Worm (Caenorhabditis elegans) whole organism, young adult: ENCODE measurements around the gene chch-3.

ENCODE experiments used
- B0019.2 ChIP-seq: fragments of 200-800 bp; sonication (Bioruptor generic); conservative IDR thresholded peaks from 2 replicates; pipeline ENCODE4 v1.3.6; 2022; ENCODE audit warnings: missing genetic modification reagents, missing genetic modification characterization, missing compliant biosample characterization
- B0261.1 ChIP-seq: sonication (generic microtip); optimal IDR thresholded peaks from 2 replicates; lab custom pipeline; 2016; ENCODE audit warnings: mild to moderate bottlenecking, missing genetic modification characterization, moderate library complexity, missing compliant biosample characterization
- C06A6.2 ChIP-seq: fragments of 200-800 bp; sonication (Bioruptor generic); conservative IDR thresholded peaks from 2 replicates; pipeline ENCODE4 v1.3.6; 2022; ENCODE audit warnings: missing genetic modification characterization, missing compliant biosample characterization
- F39B2.1 ChIP-seq: fragments of 200-800 bp; sonication (Bioruptor generic); IDR thresholded peaks from 2 replicates; pipeline ENCODE4 v1.3.6; 2022; ENCODE audit warnings: missing genetic modification reagents, missing genetic modification characterization, missing compliant biosample characterization
- F52B5.7 ChIP-seq: sonication (generic microtip); optimal IDR thresholded peaks from 2 replicates; lab custom pipeline; 2016; ENCODE audit warnings: mild to moderate bottlenecking, missing genetic modification characterization, missing compliant biosample characterization
- F57A8.1 ChIP-seq: fragments of 200-800 bp; sonication (Bioruptor generic); optimal IDR thresholded peaks from 2 replicates; lab custom pipeline; 2018; ENCODE audit warnings: mild to moderate bottlenecking, missing genetic modification characterization, moderate library complexity, missing compliant biosample characterization
- T07F8.4 ChIP-seq: sonication (generic microtip); optimal IDR thresholded peaks from 2 replicates; lab custom pipeline; 2016; ENCODE audit warnings: mild to moderate bottlenecking, missing genetic modification characterization, moderate library complexity, missing compliant biosample characterization
- T26A5.8 ChIP-seq: sonication (generic microtip); optimal IDR thresholded peaks from 2 replicates; lab custom pipeline; 2016; ENCODE audit warnings: missing genetic modification characterization, missing compliant biosample characterization
- Y53F4B.3 ChIP-seq: fragments of 200-800 bp; sonication (Bioruptor generic); IDR thresholded peaks from 2 replicates; pipeline ENCODE4 v1.3.6; 2022; ENCODE audit warnings: missing genetic modification reagents, missing genetic modification characterization, missing compliant biosample characterization
- Y53G8AR.9 ChIP-seq: fragments of 200-800 bp; sonication (Bioruptor generic); conservative IDR thresholded peaks from 2 replicates; pipeline ENCODE4 v1.3.6; 2022; ENCODE audit warnings: missing genetic modification reagents, missing genetic modification characterization, missing compliant biosample characterization
- Y56A3A.18 ChIP-seq: fragments of 200-800 bp; sonication (Bioruptor generic); IDR thresholded peaks from 2 replicates; pipeline ENCODE4 v1.3.6; 2022; ENCODE audit warnings: missing genetic modification reagents, missing genetic modification characterization, missing compliant biosample characterization
- Y67H2A.10 ChIP-seq: fragments of 200-800 bp; sonication (Bioruptor generic); conservative IDR thresholded peaks from 2 replicates; pipeline ENCODE4 v1.3.6; 2022; ENCODE audit warnings: missing genetic modification reagents, missing genetic modification characterization, missing compliant biosample characterization
- akir-1 ChIP-seq: fragments of 200-800 bp; sonication (Bioruptor generic); optimal IDR thresholded peaks from 2 replicates; lab custom pipeline; 2018; ENCODE audit warnings: mild to moderate bottlenecking, missing genetic modification characterization, moderate library complexity, missing compliant biosample characterization
- atf-7 ChIP-seq: sonication (generic microtip); optimal IDR thresholded peaks from 2 replicates; lab custom pipeline; 2017; ENCODE audit warnings: mild to moderate bottlenecking, missing genetic modification characterization, missing compliant biosample characterization
- ceh-27 ChIP-seq: fragments of 200-800 bp; sonication (Bioruptor generic); optimal IDR thresholded peaks from 2 replicates; lab custom pipeline; 2018; ENCODE audit warnings: mild to moderate bottlenecking, missing genetic modification characterization, moderate library complexity, missing compliant biosample characterization
- chd-7 ChIP-seq: sonication (generic microtip); optimal IDR thresholded peaks from 2 replicates; lab custom pipeline; 2016; ENCODE audit warnings: mild to moderate bottlenecking, missing genetic modification characterization, moderate library complexity, missing compliant biosample characterization
- dpl-1 ChIP-seq: fragments of 150-350 bp; optimal IDR thresholded peaks from 2 replicates; lab custom pipeline; 2014; ENCODE audit warnings: missing biosample characterization, missing genetic modification reagents, missing genetic modification characterization
- efl-1 ChIP-seq: fragments of 150-350 bp; optimal IDR thresholded peaks from 2 replicates; lab custom pipeline; 2014; ENCODE audit warnings: missing biosample characterization, missing genetic modification reagents, missing genetic modification characterization
- fkh-3 ChIP-seq: sonication (generic microtip); optimal IDR thresholded peaks from 2 replicates; lab custom pipeline; 2016; ENCODE audit warnings: mild to moderate bottlenecking, missing genetic modification characterization, missing compliant biosample characterization
- him-1 ChIP-seq: sonication (generic microtip); optimal IDR thresholded peaks from 2 replicates; lab custom pipeline; 2016; ENCODE audit warnings: missing genotype, missing genetic modification reagents, missing genetic modification characterization, missing compliant biosample characterization
- hlh-12 ChIP-seq: sonication (generic microtip); optimal IDR thresholded peaks from 2 replicates; lab custom pipeline; 2016; ENCODE audit warnings: missing genetic modification characterization, missing compliant biosample characterization
- hlh-26 ChIP-seq: fragments of 200-800 bp; sonication (Bioruptor generic); conservative IDR thresholded peaks from 2 replicates; pipeline ENCODE4 v1.3.6; 2022; ENCODE audit warnings: missing genetic modification reagents, missing genetic modification characterization, missing compliant biosample characterization
- hrde-1 ChIP-seq: sonication (generic microtip); optimal IDR thresholded peaks from 2 replicates; lab custom pipeline; 2016; ENCODE audit warnings: missing genetic modification characterization, mild to moderate bottlenecking, missing compliant biosample characterization, moderate library complexity, missing genotype, missing genetic modification reagents, borderline replicate concordance
- let-607 ChIP-seq, 2 experiments: fragments of 200-800 bp in 1 of 2; sonication (Bioruptor generic) in 1 of 2; sonication (generic microtip) in 1 of 2; optimal IDR thresholded peaks; 2 replicates each; lab custom pipeline; 2016 to 2018; ENCODE audit warnings: mild to moderate bottlenecking in 2 of 2, missing compliant biosample characterization in 2 of 2, missing genetic modification characterization in 2 of 2, moderate library complexity in 2 of 2, missing genotype in 1 of 2
- lin-26 ChIP-seq: fragments of 200-800 bp; sonication (Bioruptor generic); IDR thresholded peaks from 2 replicates; pipeline ENCODE4 v1.3.6; 2022; ENCODE audit warnings: missing genetic modification reagents, missing genetic modification characterization, missing compliant biosample characterization
- lin-54 ChIP-seq: fragments of 200-800 bp; sonication (Bioruptor generic); optimal IDR thresholded peaks from 2 replicates; lab custom pipeline; 2018; ENCODE audit warnings: mild to moderate bottlenecking, missing genetic modification characterization, missing compliant biosample characterization
- lir-1 ChIP-seq: fragments of 200-800 bp; sonication (Bioruptor generic); conservative IDR thresholded peaks from 2 replicates; pipeline ENCODE4 v1.3.6; 2022; ENCODE audit warnings: missing genetic modification reagents, missing genetic modification characterization, missing compliant biosample characterization
- lsl-1 ChIP-seq: fragments of 200-800 bp; sonication (Bioruptor generic); optimal IDR thresholded peaks from 2 replicates; lab custom pipeline; 2018; ENCODE audit warnings: mild to moderate bottlenecking, missing genetic modification characterization, moderate library complexity, missing compliant biosample characterization
- madf-6 ChIP-seq: fragments of 200-800 bp; sonication (Bioruptor generic); IDR thresholded peaks from 2 replicates; pipeline ENCODE4 v1.3.6; 2022; ENCODE audit warnings: missing genetic modification reagents, missing genetic modification characterization, missing compliant biosample characterization
- mcd-1 ChIP-seq: fragments of 200-800 bp; sonication (Bioruptor generic); IDR thresholded peaks from 2 replicates; pipeline ENCODE4 v1.3.6; 2022; ENCODE audit warnings: missing genetic modification reagents, missing genetic modification characterization, missing compliant biosample characterization
- mel-28 ChIP-seq: sonication (generic microtip); optimal IDR thresholded peaks from 2 replicates; lab custom pipeline; 2016; ENCODE audit warnings: borderline replicate concordance, mild to moderate bottlenecking, missing genetic modification characterization, missing compliant biosample characterization
- mes-4 ChIP-seq: sonication (generic microtip); optimal IDR thresholded peaks from 2 replicates; lab custom pipeline; 2016; ENCODE audit warnings: missing genotype, missing genetic modification characterization, missing compliant biosample characterization
- nfya-2 ChIP-seq: fragments of 200-800 bp; sonication (Bioruptor generic); IDR thresholded peaks from 2 replicates; pipeline ENCODE4 v1.3.6; 2022; ENCODE audit warnings: missing genetic modification reagents, missing genetic modification characterization, missing compliant biosample characterization
- nhr-179 ChIP-seq: sonication (generic microtip); optimal IDR thresholded peaks from 2 replicates; lab custom pipeline; 2016; ENCODE audit warnings: mild to moderate bottlenecking, missing genetic modification characterization, missing compliant biosample characterization
- nhr-27 ChIP-seq: fragments of 200-800 bp; sonication (Bioruptor generic); optimal IDR thresholded peaks from 2 replicates; lab custom pipeline; 2018; ENCODE audit warnings: mild to moderate bottlenecking, missing genetic modification characterization, moderate library complexity, missing compliant biosample characterization
- pha-4 ChIP-seq: fragments of 150-350 bp; sonication (generic microtip); optimal IDR thresholded peaks from 2 replicates; lab custom pipeline; 2014; ENCODE audit warnings: missing biosample characterization, missing genetic modification reagents, missing genetic modification characterization
- rec-8 ChIP-seq, 2 experiments: sonication (generic microtip); optimal IDR thresholded peaks; 2 replicates each; lab custom pipeline; 2016; ENCODE audit warnings: mild to moderate bottlenecking in 2 of 2, missing genetic modification characterization in 2 of 2, missing genetic modification reagents in 2 of 2, missing genotype in 2 of 2, missing biosample characterization in 1 of 2, missing compliant biosample characterization in 1 of 2, moderate library complexity in 1 of 2
- repo-1 ChIP-seq: sonication (generic microtip); optimal IDR thresholded peaks from 2 replicates; lab custom pipeline; 2017; ENCODE audit warnings: mild to moderate bottlenecking, missing genetic modification characterization, missing compliant biosample characterization
- sdz-38 ChIP-seq: sonication (generic microtip); optimal IDR thresholded peaks from 2 replicates; lab custom pipeline; 2016; ENCODE audit warnings: missing genotype, missing genetic modification characterization, missing compliant biosample characterization
- sea-2 ChIP-seq: fragments of 200-800 bp; sonication (Bioruptor generic); IDR thresholded peaks from 2 replicates; pipeline ENCODE4 v1.3.6; 2022; ENCODE audit warnings: missing genetic modification characterization, missing compliant biosample characterization
- snpc-1.1 ChIP-seq: sonication (generic microtip); optimal IDR thresholded peaks from 2 replicates; lab custom pipeline; 2017; ENCODE audit warnings: missing genetic modification characterization, mild to moderate bottlenecking, missing compliant biosample characterization, antibody characterized with exemption, moderate library complexity, missing genotype, missing genetic modification reagents; ENCODE audit not compliant: insufficient read depth
- snpc-3.4 ChIP-seq: sonication (generic microtip); optimal IDR thresholded peaks from 2 replicates; lab custom pipeline; 2017; ENCODE audit warnings: missing genetic modification characterization, mild to moderate bottlenecking, missing compliant biosample characterization, antibody characterized with exemption, moderate library complexity, missing genotype, missing genetic modification reagents
- tbp1 ChIP-seq: fragments of 200-800 bp; sonication (Bioruptor generic); optimal IDR thresholded peaks from 2 replicates; lab custom pipeline; 2018; ENCODE audit warnings: mild to moderate bottlenecking, missing genetic modification characterization, missing compliant biosample characterization
- unc-62 ChIP-seq: fragments of 150-350 bp; optimal IDR thresholded peaks from 2 replicates; lab custom pipeline; 2014; ENCODE audit warnings: missing biosample characterization, missing genetic modification reagents, missing genetic modification characterization
- xnd-1 ChIP-seq: sonication (generic microtip); optimal IDR thresholded peaks from 2 replicates; lab custom pipeline; 2016; ENCODE audit warnings: missing genotype, missing genetic modification reagents, missing genetic modification characterization, missing compliant biosample characterization
- zfh-2 ChIP-seq: fragments of 200-800 bp; sonication (Bioruptor generic); conservative IDR thresholded peaks from 2 replicates; pipeline ENCODE4 v1.3.6; 2022; ENCODE audit warnings: missing genetic modification reagents, missing genetic modification characterization, missing compliant biosample characterization
- ztf-6 ChIP-seq: fragments of 200-800 bp; sonication (Bioruptor generic); IDR thresholded peaks from 2 replicates; pipeline ENCODE4 v1.3.6; 2022; ENCODE audit warnings: missing genetic modification reagents, missing genetic modification characterization, missing compliant biosample characterization

chch-3 gene

DNA sequence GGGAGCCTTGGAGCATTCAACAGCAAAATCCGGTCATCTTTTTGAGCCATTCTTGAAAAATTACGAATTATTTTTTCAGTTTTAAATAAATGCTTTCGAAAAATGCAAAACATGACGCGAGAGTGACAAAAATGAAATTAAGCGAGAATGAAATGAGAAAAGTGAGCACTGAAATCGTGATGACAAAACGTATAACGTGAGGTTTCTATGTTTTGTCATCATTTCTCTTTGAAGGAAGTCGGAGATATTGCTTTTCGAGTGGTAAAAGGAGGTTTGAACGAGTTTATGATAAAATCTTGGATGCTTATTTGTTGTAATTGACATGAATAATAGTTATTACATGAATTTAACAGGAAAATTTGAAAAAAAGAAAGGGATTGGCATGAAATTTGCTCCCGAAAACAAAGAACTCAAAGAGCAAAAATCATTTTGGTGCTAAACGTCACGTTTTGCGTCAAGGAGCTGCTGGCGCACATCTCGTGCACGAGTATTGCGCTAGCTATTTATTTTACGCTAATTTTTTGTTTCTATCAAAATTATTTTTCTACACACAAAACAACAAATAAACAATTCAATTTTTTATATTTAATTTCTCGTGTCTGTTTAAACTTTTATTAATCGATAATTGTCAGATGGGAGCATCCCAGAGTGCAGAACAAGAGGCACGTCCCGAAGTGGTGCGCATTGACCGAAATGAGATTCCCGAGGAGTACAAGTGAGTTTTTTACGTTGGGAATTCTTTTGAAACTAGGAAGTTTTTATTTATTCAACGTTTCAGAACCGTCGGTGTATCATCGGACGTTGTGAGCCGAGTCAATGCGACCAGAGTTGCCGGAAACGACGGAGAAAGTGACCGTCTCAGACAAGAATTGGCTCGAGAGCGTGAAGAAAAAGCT, at the start of gene chch-3, which contains the start of gene gss-1:
chch-3 (plus strand) TSS at position 633 of the 896 bp plus-strand sequence.
gss-1 (minus strand) TSS at position 51 of the 896 bp plus-strand sequence.
- TF ChIP-seq ceh-27 (no peak), repo-1 (tag; lab: Kevin White, UChicago) (no peak), Y67H2A.10 (GFP tag; lab: Robert Waterston, UW) (no peak), atf-7 (tag; lab: Kevin White, UChicago) (no peak), F52B5.7 (tag; lab: Kevin White, UChicago) (no peak), nhr-179 (tag; lab: Kevin White, UChicago) (no peak), ztf-6 (GFP tag; lab: Robert Waterston, UW) (no peak), T26A5.8 (tag; lab: Kevin White, UChicago) (no peak), him-1 (tag; lab: Kevin White, UChicago) (no peak), dpl-1 (GFP tag; lab: Kevin White, UChicago) (no peak), F57A8.1 (GFP tag; lab: Kevin White, UChicago) (no peak), snpc-3.4 (tag; lab: Kevin White, UChicago) (no peak), nhr-27 (tag; lab: Kevin White, UChicago) (no peak), B0261.1 (no peak), mel-28 (tag; lab: Kevin White, UChicago) (no peak), tbp1 (peak; percentile 30), Y53G8AR.9 (GFP tag; lab: Robert Waterston, UW) (no peak), hlh-26 (GFP tag; lab: Robert Waterston, UW) (no peak), rec-8 (tag; optimal IDR thresholded peaks at IDR 0.05; lab: Kevin White, UChicago) (no peak), sdz-38 (tag; lab: Kevin White, UChicago) (no peak), efl-1 (GFP tag; lab: Kevin White, UChicago) (peak; percentile 7), hrde-1 (tag; lab: Kevin White, UChicago) (no peak), lsl-1 (GFP tag; lab: Kevin White, UChicago) (peak; percentile 22), nfya-2 (GFP tag; lab: Robert Waterston, UW) (no peak), lin-26 (GFP tag; lab: Robert Waterston, UW) (no peak), Y56A3A.18 (GFP tag; lab: Robert Waterston, UW) (no peak), lir-1 (GFP tag; lab: Robert Waterston, UW) (no peak), unc-62 (no peak), T07F8.4 (tag; lab: Kevin White, UChicago) (no peak), xnd-1 (tag; lab: Kevin White, UChicago) (no peak), C06A6.2 (GFP tag; lab: Robert Waterston, UW) (no peak), pha-4 (tag; lab: Kevin White, UChicago) (no peak), zfh-2 (GFP tag; lab: Robert Waterston, UW) (no peak), let-607 (tag; optimal IDR thresholded peaks at IDR 0.05; lab: Kevin White, UChicago) (no peak), F39B2.1 (GFP tag; lab: Robert Waterston, UW) (no peak), sea-2 (GFP tag; lab: Robert Waterston, UW) (no peak), Y53F4B.3 (GFP tag; lab: Robert Waterston, UW) (no peak), madf-6 (GFP tag; lab: Robert Waterston, UW) (peak; percentile 51), B0019.2 (no peak), snpc-1.1 (tag; lab: Kevin White, UChicago) (no peak), lin-54 (GFP tag; lab: Kevin White, UChicago) (peak; percentile 49), mcd-1 (peak; percentile 40; the same call in 1 of the 2 replicates), fkh-3 (tag; lab: Kevin White, UChicago) (no peak), akir-1 (GFP tag; lab: Kevin White, UChicago) (no peak), chd-7 (tag; lab: Kevin White, UChicago) (no peak), mes-4 (no peak), hlh-12 (tag; lab: Kevin White, UChicago) (no peak)
